Worm (Caenorhabditis elegans) whole organism, early embryonic: Measurements from ENCODE around the gene C25D7.16.

Source experiments
- B0310.2 ChIP-seq: sonication (generic microtip); optimal IDR thresholded peaks from 2 replicates; lab custom pipeline; 2016; ENCODE audit warnings: mild to moderate bottlenecking, missing genetic modification characterization, missing compliant biosample characterization
- F13C5.2 ChIP-seq: sonication (generic microtip); optimal IDR thresholded peaks from 2 replicates; lab custom pipeline; 2017; ENCODE audit warnings: mild to moderate bottlenecking, missing genetic modification characterization, inconsistent platforms, missing compliant biosample characterization
- aly-1 ChIP-seq: sonication (generic microtip); optimal IDR thresholded peaks from 2 replicates; lab custom pipeline; 2016; ENCODE audit warnings: missing genetic modification characterization, missing compliant biosample characterization
- ama-1 ChIP-seq: fragments of 150-350 bp; optimal IDR thresholded peaks from 2 replicates; lab custom pipeline; 2014
- ceh-13 ChIP-seq: fragments of 200-800 bp; sonication (Bioruptor generic); optimal IDR thresholded peaks from 2 replicates; lab custom pipeline; 2018; ENCODE audit warnings: mild to moderate bottlenecking, missing genetic modification characterization, missing compliant biosample characterization
- ceh-36 ChIP-seq: sonication (generic microtip); optimal IDR thresholded peaks from 2 replicates; lab custom pipeline; 2016; ENCODE audit warnings: missing genetic modification characterization, inconsistent platforms, missing compliant biosample characterization
- ets-7 ChIP-seq: sonication (generic microtip); optimal IDR thresholded peaks from 2 replicates; lab custom pipeline; 2016; ENCODE audit warnings: missing genotype, missing genetic modification characterization, missing compliant biosample characterization
- hmbx-1 ChIP-seq: sonication (generic microtip); optimal IDR thresholded peaks from 2 replicates; lab custom pipeline; 2016; ENCODE audit warnings: mild to moderate bottlenecking, missing genetic modification characterization, missing compliant biosample characterization
- hmg-4 ChIP-seq: fragments of 200-800 bp; sonication (Bioruptor generic); optimal IDR thresholded peaks from 2 replicates; lab custom pipeline; 2018; ENCODE audit warnings: mild to moderate bottlenecking, missing genetic modification characterization, missing compliant biosample characterization
- hnd-1 ChIP-seq: sonication (generic microtip); optimal IDR thresholded peaks from 2 replicates; lab custom pipeline; 2016; ENCODE audit warnings: missing genetic modification characterization, missing compliant biosample characterization
- pes-1 ChIP-seq: fragments of 200-800 bp; sonication (Bioruptor generic); IDR thresholded peaks from 2 replicates; pipeline ENCODE4 v1.3.6; 2022; ENCODE audit warnings: missing genetic modification reagents, missing genetic modification characterization, missing compliant biosample characterization
- scrt-1 ChIP-seq: fragments of 200-800 bp; sonication (Bioruptor generic); IDR thresholded peaks from 2 replicates; pipeline ENCODE4 v1.3.6; 2022; ENCODE audit warnings: missing genetic modification characterization, missing compliant biosample characterization
- tbx-37 ChIP-seq: fragments of 200-800 bp; sonication (Bioruptor generic); conservative IDR thresholded peaks from 2 replicates; pipeline ENCODE4 v1.3.6; 2022; ENCODE audit warnings: missing genetic modification reagents, missing genetic modification characterization, missing compliant biosample characterization

DNA sequence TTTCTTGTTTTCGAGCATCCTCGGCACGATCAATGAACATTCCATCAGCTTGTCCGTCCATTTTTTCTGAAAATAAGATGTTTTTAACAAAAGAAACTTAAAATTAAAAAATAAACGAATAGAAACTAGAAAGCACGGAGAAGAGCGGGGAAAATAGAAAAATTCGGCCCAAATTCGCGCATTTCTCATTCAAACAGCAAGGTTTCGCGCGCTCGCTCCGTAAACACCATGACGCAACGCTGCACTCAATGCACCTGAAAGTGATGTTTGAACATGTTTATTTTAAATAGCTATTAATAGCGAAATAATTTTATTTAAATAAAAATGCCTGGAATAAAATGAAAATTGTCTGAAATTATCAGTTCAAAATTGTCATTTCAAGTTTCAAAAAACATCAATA is 3.6 kb downstream of the C25D7.16 start, which contains the start of the genes mcm-3 and C25D7.15:
- TF ChIP-seq hmbx-1 (tag; lab: Kevin White, UChicago), result no peak
- TF ChIP-seq ama-1, result no peak
- no peak for TF ChIP-seq F13C5.2 (tag; lab: Kevin White, UChicago)
- no peak for TF ChIP-seq pes-1 (GFP tag; lab: Robert Waterston, UW)
- TF ChIP-seq B0310.2, result no peak
- TF ChIP-seq hnd-1 (tag; lab: Kevin White, UChicago), result no peak
- TF ChIP-seq scrt-1 (GFP tag; lab: Robert Waterston, UW), result no peak
- TF ChIP-seq ets-7 (tag; lab: Kevin White, UChicago), result no peak
- no peak for TF ChIP-seq aly-1 (tag; lab: Kevin White, UChicago)
- no peak for TF ChIP-seq ceh-13 (GFP tag; lab: Kevin White, UChicago)
- no peak for TF ChIP-seq hmg-4 (GFP tag; lab: Kevin White, UChicago)
- TF ChIP-seq ceh-36 (tag; lab: Kevin White, UChicago), result no peak
- TF ChIP-seq tbx-37 (GFP tag; lab: Robert Waterston, UW), result no peak
